Fruit fly (Drosophila melanogaster): ENCODE measurements around the gene CG17192.

- TF ChIP-seq CG12104 (GFP tag; optimal IDR thresholded peaks at IDR 0.05), result no peak
- TF ChIP-seq mirr (GFP tag; optimal IDR thresholded peaks at IDR 0.05), result no peak
- TF ChIP-seq CG33557 (GFP tag; optimal IDR thresholded peaks at IDR 0.05), result no peak
- TF ChIP-seq Nf-YC (tag; optimal IDR thresholded peaks at IDR 0.05), result no peak
- no peak for TF ChIP-seq Dref (GFP tag; IDR thresholded peaks at IDR 0.05)
- TF ChIP-seq otp (GFP tag; IDR thresholded peaks at IDR 0.05), result no peak
- TF ChIP-seq hbn (GFP tag; IDR thresholded peaks at IDR 0.05; ENCODE audit: partially characterized antibody), result no peak
- no peak for TF ChIP-seq eve (GFP tag; optimal IDR thresholded peaks at IDR 0.05)
- no peak for TF ChIP-seq CG10979 (tag; optimal IDR thresholded peaks at IDR 0.05)
- no peak for TF ChIP-seq danr (GFP tag; IDR thresholded peaks at IDR 0.05)
Observed at dm6 chr3R:27002787-27003186, 15.3 kb downstream of the CG17192 start.
